Worm (Caenorhabditis elegans): ENCODE measurements around the gene bbs-8.

Gene bbs-8

DNA sequence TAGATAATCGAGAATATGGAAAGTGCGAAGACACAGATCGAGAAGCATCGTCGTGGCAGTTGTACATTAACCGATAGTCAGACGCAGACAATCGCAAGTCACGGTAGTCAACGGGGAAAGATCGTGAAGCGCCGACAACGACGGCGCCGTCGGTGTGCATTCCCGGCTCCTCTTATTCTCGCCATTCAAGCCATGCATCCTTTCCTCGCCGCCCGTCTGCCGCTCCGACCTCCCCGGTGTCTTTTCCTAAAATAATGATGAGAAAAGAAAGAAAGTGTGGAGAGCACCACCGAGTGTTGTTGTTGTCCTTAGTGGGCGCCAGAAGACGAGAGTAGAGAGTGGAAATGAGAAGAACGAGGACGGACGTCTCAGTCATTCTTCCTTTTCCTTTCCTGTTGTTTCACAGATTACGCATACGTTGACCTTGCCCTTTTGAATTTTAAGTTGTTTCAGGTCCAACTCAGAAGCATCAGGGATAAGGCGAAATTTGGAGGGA is 28.9 kb upstream of the bbs-8 start, which contains the start of gene ZC404.1 (continued):
- TF ChIP-seq ces-1 (GFP tag; optimal IDR thresholded peaks at IDR 0.05), result no peak
- TF ChIP-seq xbp-1 (tag; optimal IDR thresholded peaks at IDR 0.05), result no peak
- TF ChIP-seq lsy-2 (tag; optimal IDR thresholded peaks at IDR 0.05), result peak in 1 of 2 experiments; percentile 22
- no peak for TF ChIP-seq ceh-88 (GFP tag; IDR thresholded peaks at IDR 0.05)
- TF ChIP-seq snpc-4 (tag; optimal IDR thresholded peaks at IDR 0.05), result peak; percentile 24
- TF ChIP-seq nhr-85 (tag), result no peak
- TF ChIP-seq Y116A8C.19 (tag; optimal IDR thresholded peaks at IDR 0.05; ENCODE audit: borderline replicate concordance), result no peak
- TF ChIP-seq elt-3 (tag; optimal IDR thresholded peaks at IDR 0.05), result no peak
- TF ChIP-seq ets-5 (GFP tag; IDR thresholded peaks at IDR 0.05), result no peak
- TF ChIP-seq rnt-1 (tag; optimal IDR thresholded peaks at IDR 0.05), result no peak
- TF ChIP-seq lir-3 (tag; optimal IDR thresholded peaks at IDR 0.05; ENCODE audit: poor library complexity), result no peak
- no peak for TF ChIP-seq sptf-1 (tag; optimal IDR thresholded peaks at IDR 0.05)
- no peak for TF ChIP-seq C34B4.2 (tag; optimal IDR thresholded peaks at IDR 0.05)
- TF ChIP-seq vab-15 (tag; optimal IDR thresholded peaks at IDR 0.05), result no peak
- TF ChIP-seq nhr-77 (tag; optimal IDR thresholded peaks at IDR 0.05), result no peak
- no peak for TF ChIP-seq C04F5.9 (tag; optimal IDR thresholded peaks at IDR 0.05)
- TF ChIP-seq unc-98 (GFP tag; IDR thresholded peaks at IDR 0.05), result no peak
- TF ChIP-seq nhr-11 (tag; optimal IDR thresholded peaks at IDR 0.05), result no peak
- peak; percentile 12 for TF ChIP-seq nhr-47 (tag; optimal IDR thresholded peaks at IDR 0.05)
- TF ChIP-seq hlh-4 (tag; optimal IDR thresholded peaks at IDR 0.05), result no peak
- TF ChIP-seq tlp-1 (tag; optimal IDR thresholded peaks at IDR 0.05), result no peak
- no peak for TF ChIP-seq dsc-1 (tag; optimal IDR thresholded peaks at IDR 0.05)
- TF ChIP-seq isw-1 (GFP tag; IDR thresholded peaks at IDR 0.05), result no peak; the same call in 1 of the 2 replicates
- TF ChIP-seq nhr-20 (tag; optimal IDR thresholded peaks at IDR 0.05), result no peak
- TF ChIP-seq pqm-1 (tag; optimal IDR thresholded peaks at IDR 0.05), result no peak
- no peak for TF ChIP-seq egl-13 (tag; optimal IDR thresholded peaks at IDR 0.05)

DNA sequence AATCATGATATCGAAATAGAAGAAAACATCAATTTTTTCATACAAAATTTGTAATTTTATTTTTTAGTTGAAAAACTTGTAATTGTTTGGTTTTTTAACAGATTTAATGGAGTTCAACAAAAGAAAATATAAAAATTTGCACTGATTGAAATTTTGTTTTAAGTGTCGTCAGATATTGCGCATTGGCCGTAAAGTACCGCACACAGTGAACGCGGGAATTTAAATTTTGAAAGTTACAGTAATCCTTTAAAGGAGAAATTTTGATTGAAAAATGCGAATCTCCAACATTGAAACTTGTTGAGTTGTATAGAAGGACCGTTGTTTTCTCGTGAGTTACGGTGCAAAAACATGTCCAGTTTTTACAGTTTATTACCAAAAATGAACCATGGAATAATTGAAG is 28.1 kb upstream of the bbs-8 start:
- no peak for TF ChIP-seq irx-1 (tag; optimal IDR thresholded peaks at IDR 0.05)
- peak in 1 of 2 experiments; percentile 41 for TF ChIP-seq lsy-2 (tag; optimal IDR thresholded peaks at IDR 0.05)
- peak in 1 of 2 experiments; percentile 48 for TF ChIP-seq efl-1 (optimal IDR thresholded peaks at IDR 0.05)
- peak; percentile 8 to 64 for TF ChIP-seq efl-1 (GFP tag; optimal IDR thresholded peaks at IDR 0.05 in 1 of 2)
- TF ChIP-seq xbp-1 (tag; optimal IDR thresholded peaks at IDR 0.05), result no peak
- no peak for TF ChIP-seq pax-3 (tag; optimal IDR thresholded peaks at IDR 0.05)
- peak; percentile 7 to 60 for TF ChIP-seq lin-35 (GFP tag; optimal IDR thresholded peaks at IDR 0.05)
- TF ChIP-seq nhr-20 (tag; optimal IDR thresholded peaks at IDR 0.05), result no peak
- no peak for TF ChIP-seq fkh-4 (tag; optimal IDR thresholded peaks at IDR 0.05; ENCODE audit: borderline replicate concordance)
- TF ChIP-seq lir-3 (tag; optimal IDR thresholded peaks at IDR 0.05; ENCODE audit: poor library complexity), result no peak
- no peak for TF ChIP-seq sup-37 (GFP tag; optimal IDR thresholded peaks at IDR 0.05)
- TF ChIP-seq nhr-47 (tag; optimal IDR thresholded peaks at IDR 0.05), result no peak
- TF ChIP-seq dpl-1 (GFP tag; optimal IDR thresholded peaks at IDR 0.05), result peak in 2 of 3 experiments; percentile 26 to 70
- TF ChIP-seq F16B12.6 (tag; optimal IDR thresholded peaks at IDR 0.05), result peak; percentile 31

DNA sequence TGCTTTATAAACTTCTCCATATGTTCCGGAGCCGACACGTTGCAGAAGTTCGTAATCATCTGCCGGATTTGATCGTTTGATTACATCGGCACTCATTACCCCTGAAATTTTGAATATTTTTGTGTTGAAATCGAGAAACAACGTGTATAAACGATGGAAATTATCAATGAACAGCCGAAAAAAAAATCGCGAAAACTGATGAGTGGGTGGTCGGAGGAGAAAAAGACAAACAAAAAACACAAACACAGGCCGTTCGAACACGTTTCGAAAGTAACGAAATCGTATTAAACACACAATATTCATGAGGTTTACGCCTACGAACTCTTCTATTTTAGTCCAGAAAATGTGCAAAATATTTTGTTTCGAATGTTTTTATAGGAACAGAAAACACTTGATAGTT is 27.7 kb upstream of the bbs-8 start, which contains the start of gene gck-2:
Gene gck-2 (minus strand): TSS at position 101 of the 400 bp plus-strand sequence.
- TF ChIP-seq ceh-8 (GFP tag; optimal IDR thresholded peaks at IDR 0.05), result no peak
- TF ChIP-seq nhr-47 (tag; optimal IDR thresholded peaks at IDR 0.05), result no peak
- TF ChIP-seq lin-15B (tag; optimal IDR thresholded peaks at IDR 0.05), result no peak
- TF ChIP-seq hlh-17 (GFP tag; optimal IDR thresholded peaks at IDR 0.05; ENCODE audit: borderline replicate concordance), result no peak
- no peak for TF ChIP-seq nhr-11 (tag; optimal IDR thresholded peaks at IDR 0.05)
- TF ChIP-seq dsc-1 (tag; optimal IDR thresholded peaks at IDR 0.05), result no peak
